Worm (Caenorhabditis elegans) whole organism, L2 larva: ENCODE data around the gene C45B11.2.

ENCODE experiments used
- R02D3.7 ChIP-seq: fragments of 150-350 bp; optimal IDR thresholded peaks from 2 replicates; lab custom pipeline; 2014; ENCODE audit warnings: missing biosample characterization, missing genetic modification characterization
- ZK546.5 ChIP-seq: sonication (generic microtip); optimal IDR thresholded peaks from 2 replicates; lab custom pipeline; 2017; ENCODE audit warnings: missing biosample characterization, missing genetic modification characterization
- ama-1 ChIP-seq: fragments of 150-350 bp; optimal IDR thresholded peaks from 2 replicates; lab custom pipeline; 2018; ENCODE audit warnings: inconsistent platforms
- blmp-1 ChIP-seq: sonication (generic microtip); optimal IDR thresholded peaks from 2 replicates; lab custom pipeline; 2017; ENCODE audit warnings: missing genetic modification characterization, mild to moderate bottlenecking, missing compliant biosample characterization, antibody characterized with exemption, moderate library complexity; ENCODE audit not compliant: insufficient read depth
- dmd-4 ChIP-seq: sonication (generic microtip); optimal IDR thresholded peaks from 2 replicates; lab custom pipeline; 2017; ENCODE audit warnings: missing biosample characterization, missing genetic modification characterization
- elt-1 ChIP-seq: fragments of 150-350 bp; optimal IDR thresholded peaks from 2 replicates; lab custom pipeline; 2014; ENCODE audit warnings: missing biosample characterization, missing genetic modification characterization
- elt-3 ChIP-seq: sonication (generic microtip); optimal IDR thresholded peaks from 2 replicates; lab custom pipeline; 2017; ENCODE audit warnings: missing biosample characterization, missing genetic modification characterization
- fos-1 ChIP-seq: fragments of 150-350 bp; optimal IDR thresholded peaks from 2 replicates; lab custom pipeline; 2014; ENCODE audit warnings: missing biosample characterization, missing genetic modification characterization
- nhr-237 ChIP-seq: fragments of 150-350 bp; optimal IDR thresholded peaks from 2 replicates; lab custom pipeline; 2014; ENCODE audit warnings: missing biosample characterization, missing genetic modification characterization
- nhr-77 ChIP-seq: fragments of 150-350 bp; optimal IDR thresholded peaks from 2 replicates; lab custom pipeline; 2014; ENCODE audit warnings: missing biosample characterization, missing genetic modification characterization
- skn-1 ChIP-seq: sonication (generic microtip); optimal IDR thresholded peaks from 2 replicates; lab custom pipeline; 2017; ENCODE audit warnings: missing biosample characterization, missing genetic modification characterization
- snpc-4 ChIP-seq: fragments of 150-350 bp; optimal IDR thresholded peaks from 2 replicates; lab custom pipeline; 2014; ENCODE audit warnings: missing biosample characterization, missing genetic modification characterization
- unc-39 ChIP-seq: fragments of 150-350 bp; optimal IDR thresholded peaks from 2 replicates; lab custom pipeline; 2014; ENCODE audit warnings: missing biosample characterization, missing genetic modification characterization
- ztf-4 ChIP-seq: fragments of 150-350 bp; optimal IDR thresholded peaks from 2 replicates; lab custom pipeline; 2014; ENCODE audit warnings: missing biosample characterization, missing genetic modification characterization

DNA sequence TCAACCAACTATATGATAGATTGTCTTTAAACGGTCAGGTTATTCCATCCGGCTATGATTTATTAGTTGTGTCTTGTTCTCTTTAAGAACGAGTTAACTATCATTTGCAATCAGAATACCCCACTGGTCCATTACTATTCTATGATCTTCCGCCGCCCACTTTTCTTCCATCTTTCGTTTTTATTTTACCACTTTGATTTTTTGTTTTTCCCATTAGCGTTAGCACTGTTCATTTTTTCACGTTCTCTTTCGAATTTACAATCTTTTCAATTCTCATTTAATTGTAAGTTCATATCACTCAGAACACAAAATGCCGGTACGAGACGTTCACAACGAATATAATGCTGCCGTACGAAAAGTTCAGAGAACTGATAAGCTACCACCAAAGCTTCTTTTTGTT, 11.3 kb downstream of the C45B11.2 start, which contains the start of gene T04C12.7:
- TF ChIP-seq blmp-1 (no peak), ama-1 (no peak), nhr-77 (tag; lab: Kevin White, UChicago) (no peak), ZK546.5 (tag; lab: Kevin White, UChicago) (no peak), elt-3 (tag; lab: Kevin White, UChicago) (no peak), nhr-237 (tag; lab: Kevin White, UChicago) (no peak), R02D3.7 (tag; lab: Kevin White, UChicago) (no peak), ztf-4 (no peak), skn-1 (no peak), dmd-4 (no peak), snpc-4 (tag; lab: Kevin White, UChicago) (no peak), elt-1 (no peak), unc-39 (tag; lab: Kevin White, UChicago) (no peak), fos-1 (tag; lab: Kevin White, UChicago) (no peak)
